Worm (Caenorhabditis elegans) whole organism, L4 larva: Measurements from ENCODE around the gene nop-1.

Experiments used
- F49E8.2 ChIP-seq: sonication (generic microtip); optimal IDR thresholded peaks from 2 replicates; lab custom pipeline; 2016; ENCODE audit warnings: missing compliant biosample characterization, mild to moderate bottlenecking, missing genetic modification characterization, borderline replicate concordance
- Y48G9A.11 ChIP-seq: fragments of 200-800 bp; sonication (Bioruptor generic); IDR thresholded peaks from 2 replicates; pipeline ENCODE4 v1.3.6; 2022; ENCODE audit warnings: missing genetic modification reagents, missing genetic modification characterization, missing compliant biosample characterization
- ZK337.2 ChIP-seq: fragments of 200-800 bp; sonication (Bioruptor generic); IDR thresholded peaks from 2 replicates; pipeline ENCODE4 v1.3.6; 2022; ENCODE audit warnings: missing genetic modification reagents, missing genetic modification characterization, missing compliant biosample characterization
- ZK546.5 ChIP-seq, 2 experiments: sonication (generic microtip); optimal IDR thresholded peaks; 2 replicates each; lab custom pipeline; 2017; ENCODE audit warnings: missing biosample characterization in 2 of 2, missing genetic modification characterization in 2 of 2
- aha-1 ChIP-seq: fragments of 150-350 bp; peaks from one replicate; lab custom pipeline; 2014; ENCODE audit warnings: missing biosample characterization, missing genetic modification characterization
- ceh-28 ChIP-seq: fragments of 150-350 bp; optimal IDR thresholded peaks from 2 replicates; lab custom pipeline; 2014; ENCODE audit warnings: missing biosample characterization, missing genetic modification reagents, missing genetic modification characterization
- ceh-44 ChIP-seq: fragments of 200-800 bp; sonication (Bioruptor generic); IDR thresholded peaks from 2 replicates; pipeline ENCODE4 v1.3.6; 2022; ENCODE audit warnings: missing genetic modification reagents, missing genetic modification characterization, missing compliant biosample characterization
- ceh-62 ChIP-seq: sonication (generic microtip); optimal IDR thresholded peaks from 2 replicates; lab custom pipeline; 2017; ENCODE audit warnings: missing biosample characterization, missing genetic modification characterization
- ces-1 ChIP-seq: fragments of 150-350 bp; sonication (generic microtip); optimal IDR thresholded peaks from 4 replicates; lab custom pipeline; 2014; ENCODE audit warnings: missing biosample characterization, missing genetic modification reagents, missing genetic modification characterization
- ctbp-1 ChIP-seq: fragments of 200-800 bp; sonication (Bioruptor generic); IDR thresholded peaks from 2 replicates; pipeline ENCODE4 v1.3.6; 2022; ENCODE audit warnings: missing genetic modification reagents, missing genetic modification characterization, missing compliant biosample characterization
- daf-16 ChIP-seq, 3 experiments: sonication (generic microtip); optimal IDR thresholded peaks; 2 replicates each; lab custom pipeline; 2016 to 2017; ENCODE audit warnings: missing genetic modification characterization in 3 of 3, missing genetic modification reagents in 3 of 3, mild to moderate bottlenecking in 2 of 3, missing compliant biosample characterization in 2 of 3, missing biosample characterization in 1 of 3, moderate library complexity in 1 of 3
- daf-19 ChIP-seq: fragments of 200-800 bp; sonication (Bioruptor generic); conservative IDR thresholded peaks from 2 replicates; pipeline ENCODE4 v1.3.6; 2022; ENCODE audit warnings: missing genetic modification characterization, missing compliant biosample characterization
- dmd-6 ChIP-seq: fragments of 200-800 bp; sonication (Bioruptor generic); IDR thresholded peaks from 2 replicates; pipeline ENCODE4 v1.3.6; 2022; ENCODE audit warnings: missing genetic modification reagents, missing genetic modification characterization, missing compliant biosample characterization
- dmd-8 ChIP-seq: fragments of 200-800 bp; sonication (Bioruptor generic); IDR thresholded peaks from 2 replicates; pipeline ENCODE4 v1.3.6; 2022; ENCODE audit warnings: missing genetic modification characterization, missing compliant biosample characterization
- dpl-1 ChIP-seq: fragments of 150-350 bp; optimal IDR thresholded peaks from 2 replicates; lab custom pipeline; 2014; ENCODE audit warnings: missing biosample characterization, missing genetic modification reagents, missing genetic modification characterization
- egl-43 ChIP-seq: fragments of 200-800 bp; sonication (Bioruptor generic); IDR thresholded peaks from 2 replicates; pipeline ENCODE4 v1.3.6; 2022; ENCODE audit warnings: missing genetic modification reagents, missing genetic modification characterization, missing compliant biosample characterization
- fkh-10 ChIP-seq: fragments of 150-350 bp; optimal IDR thresholded peaks from 2 replicates; lab custom pipeline; 2014; ENCODE audit warnings: missing biosample characterization, missing genetic modification reagents, missing genetic modification characterization
- fos-1 ChIP-seq: fragments of 150-350 bp; optimal IDR thresholded peaks from 2 replicates; lab custom pipeline; 2014; ENCODE audit warnings: missing biosample characterization, missing genetic modification characterization
- hlh-11 ChIP-seq: fragments of 200-800 bp; sonication (Bioruptor generic); optimal IDR thresholded peaks from 2 replicates; lab custom pipeline; 2018; ENCODE audit warnings: mild to moderate bottlenecking, missing genetic modification characterization, missing compliant biosample characterization
- hlh-30 ChIP-seq: sonication (generic microtip); optimal IDR thresholded peaks from 2 replicates; lab custom pipeline; 2017; ENCODE audit warnings: antibody characterized with exemption, mild to moderate bottlenecking, missing genetic modification characterization, missing compliant biosample characterization; ENCODE audit not compliant: insufficient read depth
- hmg-1.1 ChIP-seq: fragments of 200-800 bp; sonication (Bioruptor generic); IDR thresholded peaks from 2 replicates; pipeline ENCODE4 v1.3.6; 2022; ENCODE audit warnings: missing genetic modification reagents, missing genetic modification characterization, missing compliant biosample characterization
- jun-1 ChIP-seq: fragments of 150-350 bp; optimal IDR thresholded peaks from 2 replicates; lab custom pipeline; 2014; ENCODE audit warnings: missing biosample characterization, missing genetic modification reagents, missing genetic modification characterization
- lim-7 ChIP-seq: fragments of 200-800 bp; sonication (Bioruptor generic); IDR thresholded peaks from 2 replicates; pipeline ENCODE4 v1.3.6; 2022; ENCODE audit warnings: missing genetic modification characterization, missing compliant biosample characterization
- lin-1 ChIP-seq: fragments of 200-800 bp; sonication (Bioruptor generic); IDR thresholded peaks from 2 replicates; pipeline ENCODE4 v1.3.6; 2022; ENCODE audit warnings: missing genetic modification reagents, missing genetic modification characterization, missing compliant biosample characterization
- lin-13 ChIP-seq: fragments of 150-350 bp; optimal IDR thresholded peaks from 2 replicates; lab custom pipeline; 2014; ENCODE audit warnings: missing biosample characterization, missing genetic modification reagents, missing genetic modification characterization
- lin-15B ChIP-seq: fragments of 150-350 bp; sonication (generic microtip); optimal IDR thresholded peaks from 3 replicates; lab custom pipeline; 2014; ENCODE audit warnings: missing biosample characterization, missing genetic modification characterization
- lin-38 ChIP-seq: fragments of 200-800 bp; sonication (Bioruptor generic); IDR thresholded peaks from 2 replicates; pipeline ENCODE4 v1.3.6; 2022; ENCODE audit warnings: missing genetic modification reagents, missing genetic modification characterization, missing compliant biosample characterization
- mdt-29 ChIP-seq: fragments of 200-800 bp; sonication (Bioruptor generic); IDR thresholded peaks from 2 replicates; pipeline ENCODE4 v1.3.6; 2022; ENCODE audit warnings: missing genetic modification reagents, missing genetic modification characterization, missing compliant biosample characterization
- mep-1 ChIP-seq: fragments of 150-350 bp; sonication (generic microtip); optimal IDR thresholded peaks from 3 replicates; lab custom pipeline; 2014; ENCODE audit warnings: missing biosample characterization, missing genetic modification characterization
- mes-2 ChIP-seq: sonication (generic microtip); optimal IDR thresholded peaks from 2 replicates; lab custom pipeline; 2016; ENCODE audit warnings: missing genotype, mild to moderate bottlenecking, missing genetic modification characterization, missing compliant biosample characterization; ENCODE audit not compliant: poor library complexity, severe bottlenecking
- mxl-3 ChIP-seq: fragments of 200-800 bp; sonication (Bioruptor generic); optimal IDR thresholded peaks from 2 replicates; lab custom pipeline; 2018; ENCODE audit warnings: mild to moderate bottlenecking, missing genetic modification characterization, missing compliant biosample characterization
- nhr-102 ChIP-seq: sonication (generic microtip); optimal IDR thresholded peaks from 2 replicates; lab custom pipeline; 2016; ENCODE audit warnings: mild to moderate bottlenecking, missing genetic modification characterization, moderate library complexity, missing compliant biosample characterization
- nhr-237 ChIP-seq: sonication (generic microtip); optimal IDR thresholded peaks from 2 replicates; lab custom pipeline; 2017; ENCODE audit warnings: missing biosample characterization, missing genetic modification characterization
- nhr-41 ChIP-seq: fragments of 200-800 bp; sonication (Bioruptor generic); IDR thresholded peaks from 2 replicates; pipeline ENCODE4 v1.3.6; 2022; ENCODE audit warnings: missing genetic modification reagents, missing genetic modification characterization, missing compliant biosample characterization
- nhr-42 ChIP-seq: fragments of 200-800 bp; sonication (Bioruptor generic); IDR thresholded peaks from 2 replicates; pipeline ENCODE4 v1.3.6; 2022; ENCODE audit warnings: missing genetic modification characterization, missing compliant biosample characterization
- nhr-77 ChIP-seq: fragments of 150-350 bp; optimal IDR thresholded peaks from 2 replicates; lab custom pipeline; 2014; ENCODE audit warnings: missing biosample characterization, missing genetic modification characterization
- rbr-2 ChIP-seq: sonication (generic microtip); optimal IDR thresholded peaks from 2 replicates; lab custom pipeline; 2016; ENCODE audit warnings: missing genotype, missing genetic modification characterization, missing compliant biosample characterization
- set-16 ChIP-seq: fragments of 200-800 bp; sonication (Bioruptor generic); IDR thresholded peaks from 2 replicates; pipeline ENCODE4 v1.3.6; 2022; ENCODE audit warnings: missing genetic modification reagents, missing genetic modification characterization, missing compliant biosample characterization
- snpc-1.2 ChIP-seq: fragments of 200-800 bp; sonication (Bioruptor generic); IDR thresholded peaks from 2 replicates; pipeline ENCODE4 v1.3.6; 2022; ENCODE audit warnings: missing genetic modification reagents, missing genetic modification characterization, missing compliant biosample characterization
- tag-97 ChIP-seq: fragments of 200-800 bp; sonication (Bioruptor generic); IDR thresholded peaks from 2 replicates; pipeline ENCODE4 v1.3.6; 2022; ENCODE audit warnings: missing genetic modification characterization, missing compliant biosample characterization
- unc-62 ChIP-seq, 3 experiments: fragments of 150-350 bp in 1 of 3; sonication (generic microtip); optimal IDR thresholded peaks in 2 of 3; peaks in 1 of 3; 1 replicate in 1 of 3; 2 replicates in 2 of 3; lab custom pipeline; 2014 to 2017; ENCODE audit warnings: missing biosample characterization in 3 of 3, missing genetic modification characterization in 3 of 3, missing genetic modification reagents in 3 of 3, missing genotype in 1 of 3
- zfp-2 ChIP-seq: sonication (generic microtip); optimal IDR thresholded peaks from 2 replicates; lab custom pipeline; 2016; ENCODE audit warnings: mild to moderate bottlenecking, missing genetic modification characterization, missing compliant biosample characterization
- ztf-7 ChIP-seq: fragments of 150-350 bp; optimal IDR thresholded peaks from 2 replicates; lab custom pipeline; 2014; ENCODE audit warnings: missing biosample characterization, missing genetic modification characterization

Gene nop-1

DNA sequence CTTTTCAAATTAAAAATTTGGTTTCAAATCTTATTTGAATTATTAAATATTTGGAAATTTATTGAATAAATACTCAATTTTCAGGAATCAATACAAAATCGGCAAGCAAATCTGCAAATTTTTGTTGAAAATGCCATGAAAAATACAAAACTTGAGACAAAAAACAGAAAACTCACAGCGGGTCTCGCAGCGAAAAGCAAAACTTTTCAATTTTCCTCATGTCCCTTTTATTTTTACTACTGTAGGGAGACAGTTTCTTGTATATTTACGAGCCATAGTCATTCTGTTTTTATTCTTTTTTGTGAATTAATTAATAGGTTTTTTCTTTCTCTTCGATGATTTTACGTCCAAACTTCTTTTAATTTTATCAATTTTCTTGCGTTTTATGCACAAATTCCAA lies 29.9 kb downstream of the nop-1 start (continued):
- TF ChIP-seq jun-1: no peak
- no peak for TF ChIP-seq ces-1
- no peak for TF ChIP-seq mxl-3 (GFP tag; lab: Kevin White, UChicago)
- peak; percentile 27 for TF ChIP-seq F49E8.2 (tag; lab: Kevin White, UChicago)
- no peak for TF ChIP-seq unc-62 (GFP tag; optimal IDR thresholded peaks at IDR 0.05 in 1 of 2; lab: Kevin White, UChicago)
- TF ChIP-seq unc-62 (tag; optimal IDR thresholded peaks at IDR 0.05; lab: Kevin White, UChicago): no peak

DNA sequence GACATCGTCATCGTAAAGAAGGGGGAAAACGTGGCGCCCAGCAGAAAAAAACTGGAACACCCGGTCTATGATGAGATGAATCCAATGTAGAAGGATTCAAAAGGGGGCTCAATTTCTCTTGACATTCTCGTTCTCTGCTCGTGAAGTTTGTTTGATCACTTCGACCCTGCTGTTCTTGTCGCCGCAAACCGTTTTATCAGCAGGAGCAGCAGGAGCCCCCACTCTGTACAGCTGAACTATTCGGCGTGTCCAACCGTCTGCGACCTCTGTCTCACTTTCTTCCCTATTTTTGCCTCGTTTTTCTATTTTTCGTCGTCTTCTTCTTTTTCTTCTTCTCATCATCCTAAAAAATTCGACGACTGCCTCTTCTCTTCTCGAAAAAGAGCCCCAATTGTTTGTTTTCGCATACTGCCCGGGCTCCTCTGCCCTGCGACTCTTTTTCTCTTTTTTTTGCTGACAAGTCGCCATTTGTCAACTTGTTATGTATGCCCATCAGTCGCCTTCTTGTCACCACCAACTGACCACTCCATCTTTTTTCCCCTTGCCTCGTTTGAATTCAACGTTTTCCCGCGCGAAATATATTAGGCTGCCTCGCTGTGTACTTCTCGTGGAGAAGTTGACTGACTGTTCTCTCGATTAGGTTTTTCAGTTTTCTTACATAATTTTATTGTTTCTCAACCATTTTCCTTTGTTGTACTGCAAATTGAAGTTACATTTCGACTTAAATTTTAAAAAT lies 30.6 kb downstream of the nop-1 start:
- peak in 1 of 2 experiments; percentile 93 for TF ChIP-seq unc-62 (GFP tag; optimal IDR thresholded peaks at IDR 0.05 in 1 of 2; lab: Kevin White, UChicago)
- TF ChIP-seq unc-62 (tag; optimal IDR thresholded peaks at IDR 0.05; lab: Kevin White, UChicago): no peak
- TF ChIP-seq daf-16 (GFP tag; optimal IDR thresholded peaks at IDR 0.05; lab: Kevin White, UChicago): peak in 1 of 2 experiments; percentile 23
- peak; percentile 18 for TF ChIP-seq daf-16 (tag; optimal IDR thresholded peaks at IDR 0.05; lab: Kevin White, UChicago)
- TF ChIP-seq dpl-1: peak; percentile 75
- no peak for TF ChIP-seq nhr-77
- no peak for TF ChIP-seq ztf-7 (tag; lab: Kevin White, UChicago)
- no peak for TF ChIP-seq ceh-28
- TF ChIP-seq aha-1 (tag; lab: Kevin White, UChicago): peak; percentile 42
- TF ChIP-seq lin-1 (GFP tag; lab: Robert Waterston, UW): no peak
- peak; percentile 14 for TF ChIP-seq mep-1 (tag; lab: Kevin White, UChicago)
- TF ChIP-seq zfp-2 (tag; lab: Kevin White, UChicago): no peak
- TF ChIP-seq set-16: no peak
- TF ChIP-seq dmd-8 (GFP tag; lab: Robert Waterston, UW): no peak
- TF ChIP-seq hlh-11: peak; percentile 27
- TF ChIP-seq ceh-62: no peak
- TF ChIP-seq hmg-1.1 (GFP tag; lab: Robert Waterston, UW): 0 out of 2 replicates have a peak, but pooled peaks have one; percentile 28
- TF ChIP-seq mes-2 (tag; lab: Kevin White, UChicago): peak; percentile 66
- no peak for TF ChIP-seq Y48G9A.11 (GFP tag; lab: Robert Waterston, UW)
- TF ChIP-seq fos-1 (tag; lab: Kevin White, UChicago): no peak
- no peak for TF ChIP-seq lin-38 (GFP tag; lab: Robert Waterston, UW)
- no peak for TF ChIP-seq ZK546.5 (tag; optimal IDR thresholded peaks at IDR 0.05; lab: Kevin White, UChicago)
- 0 out of 2 replicates have a peak, but pooled peaks have one; percentile 34 for TF ChIP-seq nhr-41 (GFP tag; lab: Robert Waterston, UW)
- no peak for TF ChIP-seq nhr-42 (GFP tag; lab: Robert Waterston, UW)
- TF ChIP-seq nhr-237 (tag; lab: Kevin White, UChicago): no peak
- no peak for TF ChIP-seq snpc-1.2
- TF ChIP-seq tag-97 (GFP tag; lab: Robert Waterston, UW): no peak
- no peak for TF ChIP-seq rbr-2
- TF ChIP-seq egl-43 (GFP tag; lab: Robert Waterston, UW): no peak
- no peak for TF ChIP-seq lin-15B (tag; lab: Kevin White, UChicago)
- no peak for TF ChIP-seq ZK337.2 (GFP tag; lab: Robert Waterston, UW)

DNA sequence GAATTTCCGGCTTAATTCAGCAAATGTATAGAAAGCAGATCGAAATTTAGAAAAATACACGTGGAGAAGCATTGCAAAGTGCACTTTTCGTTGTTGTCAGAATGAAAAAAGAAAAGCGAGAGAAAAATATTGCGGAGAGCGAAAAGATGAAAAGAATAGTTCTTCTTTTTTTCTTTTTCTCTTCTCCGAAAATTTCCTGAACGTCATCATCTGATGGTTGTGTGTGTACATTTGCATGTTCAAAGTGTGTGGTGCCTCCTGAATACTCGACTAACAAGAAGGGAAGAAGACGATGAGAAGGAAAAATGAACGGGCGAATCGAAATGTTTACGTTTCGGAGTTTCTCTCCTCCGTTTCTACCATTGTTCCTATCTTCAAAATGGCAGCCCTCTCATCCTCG lies 31.6 kb downstream of the nop-1 start:
- TF ChIP-seq hlh-11: peak; percentile 9
- no peak for TF ChIP-seq fos-1 (tag; lab: Kevin White, UChicago)
- TF ChIP-seq fkh-10 (GFP tag; lab: Kevin White, UChicago): peak; percentile 41
- TF ChIP-seq daf-19 (GFP tag; lab: Robert Waterston, UW): no peak
- TF ChIP-seq mdt-29 (GFP tag; lab: Robert Waterston, UW): no peak
- no peak for TF ChIP-seq nhr-237 (tag; lab: Kevin White, UChicago)
- TF ChIP-seq hlh-30 (tag; lab: Kevin White, UChicago): peak; percentile 21
- TF ChIP-seq ceh-44 (GFP tag; lab: Robert Waterston, UW): no peak
- TF ChIP-seq nhr-102: no peak
- no peak for TF ChIP-seq ztf-7 (tag; lab: Kevin White, UChicago)
- TF ChIP-seq lim-7 (GFP tag; lab: Robert Waterston, UW): no peak
- TF ChIP-seq ctbp-1 (GFP tag; lab: Robert Waterston, UW): peak; percentile 31; the same call in 1 of the 2 replicates
- TF ChIP-seq dmd-6 (GFP tag; lab: Robert Waterston, UW): 0 out of 2 replicates have a peak, but pooled peaks have one; percentile 12
- TF ChIP-seq lin-13 (GFP tag; lab: Kevin White, UChicago): no peak
- TF ChIP-seq, all 104 proteins: peak for 5
